Worm (Caenorhabditis elegans) whole organism, L4 larva: ENCODE results near the gene srsx-7.

Experiments
- D1046.2 ChIP-seq: fragments of 200-800 bp; sonication (Bioruptor generic); IDR thresholded peaks from 2 replicates; pipeline ENCODE4 v1.3.6; 2022; ENCODE audit warnings: missing genetic modification characterization, missing compliant biosample characterization
- F26F4.8 ChIP-seq: fragments of 200-800 bp; sonication (Bioruptor generic); conservative IDR thresholded peaks from 2 replicates; pipeline ENCODE4 v1.3.6; 2022; ENCODE audit warnings: missing genetic modification characterization, missing compliant biosample characterization
- nhr-76 ChIP-seq: fragments of 150-350 bp; optimal IDR thresholded peaks from 2 replicates; lab custom pipeline; 2014; ENCODE audit warnings: missing biosample characterization, missing genetic modification characterization
- snpc-4 ChIP-seq: fragments of 150-350 bp; optimal IDR thresholded peaks from 2 replicates; lab custom pipeline; 2014; ENCODE audit warnings: missing biosample characterization, missing genetic modification characterization
- unc-62 ChIP-seq, 3 experiments: fragments of 150-350 bp in 1 of 3; sonication (generic microtip); optimal IDR thresholded peaks in 2 of 3; peaks in 1 of 3; 1 replicate in 1 of 3; 2 replicates in 2 of 3; lab custom pipeline; 2014 to 2017; ENCODE audit warnings: missing biosample characterization in 3 of 3, missing genetic modification characterization in 3 of 3, missing genetic modification reagents in 3 of 3, missing genotype in 1 of 3

DNA sequence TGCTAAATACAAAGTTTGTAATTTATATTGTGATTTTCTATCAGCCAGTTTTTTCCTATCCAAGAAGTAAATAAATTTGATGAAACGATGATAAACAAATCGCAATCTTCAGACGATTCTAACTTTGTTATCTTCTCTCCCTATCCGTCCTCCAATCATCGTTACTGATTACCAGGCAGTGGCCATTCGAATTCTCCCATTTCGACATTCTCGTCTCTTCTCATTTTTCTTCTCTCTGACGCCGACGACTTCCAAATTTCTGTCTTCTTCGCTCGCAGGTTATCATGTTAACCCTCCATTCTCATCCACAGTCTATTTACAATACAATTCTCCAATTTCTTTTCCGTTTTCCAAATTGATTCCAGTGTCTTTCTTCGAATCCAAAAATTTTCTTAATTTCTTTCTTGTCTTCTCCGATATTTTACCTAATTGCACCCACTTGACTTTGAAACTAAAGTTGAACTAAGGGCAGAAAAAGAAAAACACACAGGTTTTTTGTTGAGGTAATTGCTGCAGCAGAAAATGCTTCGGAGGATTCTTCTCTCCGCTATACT is 47.1 kb upstream of the srsx-7 start, which contains the start of gene F40A3.2:
- TF ChIP-seq nhr-76 (tag; lab: Kevin White, UChicago) (no peak), F26F4.8 (GFP tag; lab: Robert Waterston, UW) (no peak), D1046.2 (GFP tag; lab: Robert Waterston, UW) (no peak), snpc-4 (tag; lab: Kevin White, UChicago) (no peak), unc-62 (GFP tag; optimal IDR thresholded peaks at IDR 0.05 in 1 of 2; lab: Kevin White, UChicago) (no peak), unc-62 (tag; optimal IDR thresholded peaks at IDR 0.05; lab: Kevin White, UChicago) (no peak)
